Worm (Caenorhabditis elegans) whole organism, L4/young adult: ENCODE data around the gene scav-3.

Experiments used
- dao-5 ChIP-seq: sonication (generic microtip); optimal IDR thresholded peaks from 2 replicates; lab custom pipeline; 2016; ENCODE audit warnings: missing genotype, missing genetic modification characterization, moderate library complexity, missing compliant biosample characterization
- him-1 ChIP-seq: sonication (generic microtip); optimal IDR thresholded peaks from 2 replicates; lab custom pipeline; 2016; ENCODE audit warnings: missing genotype, missing genetic modification reagents, missing genetic modification characterization, missing compliant biosample characterization

- TF ChIP-seq dao-5 (tag; lab: Kevin White, UChicago) (no peak), him-1 (no peak)
Observed at ce11 chrIII:12429579-12430084, 27.0 kb downstream of the scav-3 start, which contains the start of gene snr-6.
